Fruit fly (Drosophila melanogaster): Measurements from ENCODE around the gene CG11050.

Gene CG11050

DNA sequence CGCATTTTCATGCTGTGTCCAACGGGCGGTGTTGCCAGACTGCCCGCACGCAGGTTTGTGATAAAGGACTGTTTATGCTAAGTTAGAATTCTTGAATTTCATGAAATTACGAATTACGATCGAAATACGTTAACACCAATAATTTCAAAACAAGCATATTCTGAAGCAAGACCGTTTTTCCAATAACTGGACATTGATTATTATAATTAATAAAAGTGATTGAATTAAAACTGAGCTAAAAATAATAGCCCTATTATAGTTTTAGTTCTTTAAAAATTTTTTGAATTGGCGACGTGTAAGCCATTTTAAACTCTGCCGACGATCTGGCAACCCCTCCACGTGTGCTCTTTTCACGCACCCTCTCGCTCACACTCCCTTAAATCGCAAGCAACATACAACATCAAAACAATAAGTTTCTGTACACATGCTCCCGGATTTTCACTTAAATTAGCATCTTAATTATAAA lies 37.4 kb downstream of the CG11050 start (continued):
- TF ChIP-seq CG8924 (tag; optimal IDR thresholded peaks at IDR 0.05) (peak; percentile 96), CG11695 (GFP tag; IDR thresholded peaks at IDR 0.05) (peak; percentile 96), yki (optimal IDR thresholded peaks at IDR 0.05) (no peak), CG3726 (GFP tag; IDR thresholded peaks at IDR 0.05) (peak; percentile 90), zen (tag; optimal IDR thresholded peaks at IDR 0.05) (peak; percentile 87), CG6854 (GFP tag; optimal IDR thresholded peaks at IDR 0.05) (peak; percentile 93), gfzf (GFP tag; optimal IDR thresholded peaks at IDR 0.05) (peak; percentile 15), Blimp-1 (GFP tag; optimal IDR thresholded peaks at IDR 0.05) (peak; percentile 91), CG10321 (GFP tag; IDR thresholded peaks at IDR 0.05) (peak; percentile 75), Dad (GFP tag; optimal IDR thresholded peaks at IDR 0.05) (peak; percentile 94), odd (GFP tag; optimal IDR thresholded peaks at IDR 0.05) (peak; percentile 94), CG15011 (GFP tag; optimal IDR thresholded peaks at IDR 0.05) (peak; percentile 95), Lpt (GFP tag; optimal IDR thresholded peaks at IDR 0.05) (no peak), CG12071 (GFP tag; optimal IDR thresholded peaks at IDR 0.05) (peak; percentile 85), CG30020 (tag; optimal IDR thresholded peaks at IDR 0.05) (peak; percentile 86), mam (GFP tag; optimal IDR thresholded peaks at IDR 0.05) (peak; percentile 93), CG8478 (optimal IDR thresholded peaks at IDR 0.05) (no peak), CG3407 (GFP tag; optimal IDR thresholded peaks at IDR 0.05) (peak; percentile 91), fd64A (GFP tag; optimal IDR thresholded peaks at IDR 0.05) (peak; percentile 52), vfl (GFP tag; optimal IDR thresholded peaks at IDR 0.05) (peak; percentile 91), ash1 (GFP tag; optimal IDR thresholded peaks at IDR 0.05) (peak; percentile 65), knrl (GFP tag; IDR thresholded peaks at IDR 0.05; ENCODE audit: partially characterized antibody) (no peak), CG4328 (GFP tag; optimal IDR thresholded peaks at IDR 0.05) (peak; percentile 96), CG14860 (GFP tag; IDR thresholded peaks at IDR 0.05; ENCODE audit: partially characterized antibody) (no peak), lbe (GFP tag; optimal IDR thresholded peaks at IDR 0.05) (peak; percentile 87), dan (GFP tag; IDR thresholded peaks at IDR 0.05) (no peak), disco-r (GFP tag; optimal IDR thresholded peaks at IDR 0.05) (peak; percentile 75), CG8944 (GFP tag; optimal IDR thresholded peaks at IDR 0.05) (peak; percentile 89), Atf-2 (GFP tag; optimal IDR thresholded peaks at IDR 0.05) (peak; percentile 87), cwo (GFP tag; optimal IDR thresholded peaks at IDR 0.05) (peak; percentile 94), sna (GFP tag; IDR thresholded peaks at IDR 0.05; ENCODE audit: partially characterized antibody) (no peak), CG15269 (tag; optimal IDR thresholded peaks at IDR 0.05) (peak; percentile 96), zf30C (GFP tag; optimal IDR thresholded peaks at IDR 0.05) (peak; percentile 50), nerfin-1 (tag; optimal IDR thresholded peaks at IDR 0.05) (peak; percentile 93), crp (GFP tag; optimal IDR thresholded peaks at IDR 0.05) (peak in 1 of 2 experiments; percentile 67), CG9932 (GFP tag; IDR thresholded peaks at IDR 0.05) (peak; percentile 93), Optix (GFP tag; IDR thresholded peaks at IDR 0.05) (peak; percentile 80), CG1647 (GFP tag; optimal IDR thresholded peaks at IDR 0.05) (peak; percentile 87), pan (optimal IDR thresholded peaks at IDR 0.05) (no peak), pan (GFP tag; optimal IDR thresholded peaks at IDR 0.05 in 1 of 2, IDR thresholded peaks at IDR 0.05 in 1 of 2) (peak in 1 of 2 experiments; percentile 95), gem (tag; optimal IDR thresholded peaks at IDR 0.05) (peak; percentile 98), croc (GFP tag; conservative IDR thresholded peaks at IDR 0.05) (peak; percentile 88), ab (GFP tag; optimal IDR thresholded peaks at IDR 0.05) (peak; percentile 67), CG34376 (GFP tag; optimal IDR thresholded peaks at IDR 0.05) (peak; percentile 95), aop (GFP tag; IDR thresholded peaks at IDR 0.05) (no peak), fu2 (GFP tag; optimal IDR thresholded peaks at IDR 0.05) (peak; percentile 91), al (GFP tag; IDR thresholded peaks at IDR 0.05) (peak; percentile 91), mirr (GFP tag; optimal IDR thresholded peaks at IDR 0.05) (peak; percentile 87), CG33213 (GFP tag; optimal IDR thresholded peaks at IDR 0.05) (peak; percentile 88), ase (GFP tag; IDR thresholded peaks at IDR 0.05) (peak; percentile 86), Sry-δ (GFP tag; optimal IDR thresholded peaks at IDR 0.05) (peak; percentile 56)

Measured in whole organism, embryonic.